Worm (Caenorhabditis elegans) whole organism, L1 larva: ENCODE measurements around the gene F26G1.10.

Source experiments
- C34B4.2 ChIP-seq: sonication (generic microtip); optimal IDR thresholded peaks from 2 replicates; lab custom pipeline; 2017; ENCODE audit warnings: mild to moderate bottlenecking, missing genetic modification characterization, missing compliant biosample characterization
- F16B12.6 ChIP-seq: fragments of 150-350 bp; optimal IDR thresholded peaks from 2 replicates; lab custom pipeline; 2014; ENCODE audit warnings: missing biosample characterization, missing genetic modification characterization
- Y116A8C.19 ChIP-seq: sonication (generic microtip); optimal IDR thresholded peaks from 2 replicates; lab custom pipeline; 2016; ENCODE audit warnings: missing compliant biosample characterization, missing genetic modification characterization, borderline replicate concordance
- ama-1 ChIP-seq: fragments of 150-350 bp; optimal IDR thresholded peaks from 2 replicates; lab custom pipeline; 2014
- blmp-1 ChIP-seq: fragments of 150-350 bp; optimal IDR thresholded peaks from 2 replicates; lab custom pipeline; 2014; ENCODE audit warnings: missing biosample characterization, missing genetic modification characterization
- ceh-88 ChIP-seq: fragments of 200-800 bp; sonication (Bioruptor generic); IDR thresholded peaks from 2 replicates; pipeline ENCODE4 v1.3.6; 2022; ENCODE audit warnings: missing genetic modification characterization, missing compliant biosample characterization
- dsc-1 ChIP-seq: sonication (generic microtip); optimal IDR thresholded peaks from 2 replicates; lab custom pipeline; 2016; ENCODE audit warnings: mild to moderate bottlenecking, missing genetic modification characterization, missing compliant biosample characterization
- efl-1 ChIP-seq, 4 experiments: fragments of 150-350 bp; optimal IDR thresholded peaks in 3 of 4; peaks in 1 of 4; 1 replicate in 1 of 4; 2 replicates in 3 of 4; lab custom pipeline; 2014; ENCODE audit warnings: missing biosample characterization in 2 of 4, missing genetic modification characterization in 2 of 4, missing genetic modification reagents in 2 of 4
- egl-27 ChIP-seq, 2 experiments: fragments of 150-350 bp in 1 of 2; sonication (generic microtip); optimal IDR thresholded peaks; 3 replicates each; lab custom pipeline; 2017 to 2018; ENCODE audit warnings: missing biosample characterization in 2 of 2, missing genetic modification characterization in 2 of 2, missing genetic modification reagents in 2 of 2
- elt-2 ChIP-seq: sonication (generic microtip); optimal IDR thresholded peaks from 2 replicates; lab custom pipeline; 2016; ENCODE audit warnings: missing genetic modification characterization, mild to moderate bottlenecking, inconsistent platforms, missing compliant biosample characterization, missing genetic modification reagents
- hlh-17 ChIP-seq: fragments of 200-800 bp; sonication (Bioruptor generic); optimal IDR thresholded peaks from 2 replicates; lab custom pipeline; 2018; ENCODE audit warnings: missing genetic modification characterization, mild to moderate bottlenecking, missing compliant biosample characterization, moderate library complexity, borderline replicate concordance
- hlh-4 ChIP-seq: sonication (generic microtip); optimal IDR thresholded peaks from 2 replicates; lab custom pipeline; 2016; ENCODE audit warnings: mild to moderate bottlenecking, missing genetic modification characterization, missing compliant biosample characterization
- lin-14 ChIP-seq: fragments of 200-800 bp; sonication (Bioruptor generic); optimal IDR thresholded peaks from 2 replicates; lab custom pipeline; 2018; ENCODE audit warnings: mild to moderate bottlenecking, missing genetic modification characterization, moderate library complexity, missing compliant biosample characterization
- lin-15B ChIP-seq: fragments of 150-350 bp; sonication (generic microtip); optimal IDR thresholded peaks from 3 replicates; lab custom pipeline; 2014; ENCODE audit warnings: missing biosample characterization, missing genetic modification characterization
- lin-35 ChIP-seq, 2 experiments: fragments of 150-350 bp; optimal IDR thresholded peaks; 2 replicates each; lab custom pipeline; 2014; ENCODE audit warnings: missing biosample characterization in 2 of 2, missing genetic modification characterization in 2 of 2, missing genetic modification reagents in 2 of 2
- lin-39 ChIP-seq: fragments of 150-350 bp; optimal IDR thresholded peaks from 2 replicates; lab custom pipeline; 2014; ENCODE audit warnings: missing biosample characterization, missing genetic modification reagents, missing genetic modification characterization
- lsy-2 ChIP-seq, 2 experiments: fragments of 150-350 bp; optimal IDR thresholded peaks; 2 replicates each; lab custom pipeline; 2014; ENCODE audit warnings: missing biosample characterization in 2 of 2, missing genetic modification characterization in 2 of 2
- mab-9 ChIP-seq: fragments of 200-800 bp; sonication (Bioruptor generic); IDR thresholded peaks from 2 replicates; pipeline ENCODE4 v1.3.6; 2022; ENCODE audit warnings: missing genetic modification reagents, missing genetic modification characterization, missing compliant biosample characterization
- nhr-28 ChIP-seq: fragments of 150-350 bp; optimal IDR thresholded peaks from 2 replicates; lab custom pipeline; 2014; ENCODE audit warnings: missing biosample characterization, missing genetic modification characterization
- nhr-47 ChIP-seq: sonication (generic microtip); optimal IDR thresholded peaks from 2 replicates; lab custom pipeline; 2016; ENCODE audit warnings: mild to moderate bottlenecking, missing genetic modification characterization, moderate library complexity, missing compliant biosample characterization
- nhr-71 ChIP-seq: sonication (generic microtip); optimal IDR thresholded peaks from 2 replicates; lab custom pipeline; 2016; ENCODE audit warnings: mild to moderate bottlenecking, missing genetic modification characterization, moderate library complexity, missing compliant biosample characterization
- nhr-76 ChIP-seq: sonication (generic microtip); optimal IDR thresholded peaks from 2 replicates; lab custom pipeline; 2017; ENCODE audit warnings: missing biosample characterization, missing genetic modification characterization
- nhr-77 ChIP-seq: fragments of 150-350 bp; optimal IDR thresholded peaks from 2 replicates; lab custom pipeline; 2014; ENCODE audit warnings: missing biosample characterization, missing genetic modification characterization
- nhr-84 ChIP-seq: sonication (generic microtip); optimal IDR thresholded peaks from 2 replicates; lab custom pipeline; 2017; ENCODE audit warnings: missing biosample characterization, missing genetic modification characterization
- nhr-85 ChIP-seq: sonication (generic microtip); peaks from one replicate; lab custom pipeline; 2016; ENCODE audit warnings: missing genetic modification characterization, inconsistent platforms, missing compliant biosample characterization
- nhr-90 ChIP-seq: sonication (generic microtip); optimal IDR thresholded peaks from 2 replicates; lab custom pipeline; 2016; ENCODE audit warnings: mild to moderate bottlenecking, missing genetic modification characterization, missing compliant biosample characterization; ENCODE audit not compliant: poor library complexity
- pag-3 ChIP-seq: sonication (generic microtip); optimal IDR thresholded peaks from 2 replicates; lab custom pipeline; 2017; ENCODE audit warnings: missing genetic modification characterization, mild to moderate bottlenecking, missing compliant biosample characterization, antibody characterized with exemption, borderline replicate concordance; ENCODE audit not compliant: insufficient read depth
- pax-3 ChIP-seq: fragments of 200-800 bp; sonication (Bioruptor generic); optimal IDR thresholded peaks from 2 replicates; lab custom pipeline; 2018; ENCODE audit warnings: mild to moderate bottlenecking, missing genetic modification characterization, moderate library complexity, missing compliant biosample characterization
- rnt-1 ChIP-seq: sonication (generic microtip); optimal IDR thresholded peaks from 2 replicates; lab custom pipeline; 2016; ENCODE audit warnings: mild to moderate bottlenecking, missing genetic modification characterization, moderate library complexity, missing compliant biosample characterization
- skn-1 ChIP-seq: fragments of 150-350 bp; optimal IDR thresholded peaks from 2 replicates; lab custom pipeline; 2014; ENCODE audit warnings: missing biosample characterization, missing genetic modification characterization
- snu-23 ChIP-seq: sonication (generic microtip); optimal IDR thresholded peaks from 2 replicates; lab custom pipeline; 2016; ENCODE audit warnings: missing genetic modification characterization, missing compliant biosample characterization
- sox-4 ChIP-seq: sonication (generic microtip); optimal IDR thresholded peaks from 2 replicates; lab custom pipeline; 2016; ENCODE audit warnings: missing genetic modification characterization, missing compliant biosample characterization
- swsn-7 ChIP-seq: sonication (generic microtip); optimal IDR thresholded peaks from 2 replicates; lab custom pipeline; 2016; ENCODE audit warnings: missing genetic modification characterization, missing compliant biosample characterization
- zag-1 ChIP-seq: fragments of 150-350 bp; optimal IDR thresholded peaks from 2 replicates; lab custom pipeline; 2014; ENCODE audit warnings: missing biosample characterization, missing genetic modification characterization
- zip-4 ChIP-seq: fragments of 200-800 bp; sonication (Bioruptor generic); optimal IDR thresholded peaks from 2 replicates; lab custom pipeline; 2018; ENCODE audit warnings: mild to moderate bottlenecking, missing genetic modification characterization, moderate library complexity, missing compliant biosample characterization

F26G1.10 gene

ce11 chrII:4729733-4730132 is 44.4 kb upstream of the F26G1.10 start, which contains the start of gene F41C3.7:
TSS of gene F41C3.7 (plus strand) at chrII:4730033.
- TF ChIP-seq lin-39 (no peak), lin-15B (tag; lab: Kevin White, UChicago) (no peak), sox-4 (tag; lab: Kevin White, UChicago) (no peak)

- TF ChIP-seq nhr-90 (tag; lab: Kevin White, UChicago): no peak
- no peak for TF ChIP-seq hlh-4 (tag; lab: Kevin White, UChicago)
- TF ChIP-seq nhr-47 (tag; lab: Kevin White, UChicago): no peak
- TF ChIP-seq blmp-1: peak; percentile 25
- no peak for TF ChIP-seq dsc-1 (tag; lab: Kevin White, UChicago)
- TF ChIP-seq snu-23 (GFP tag; lab: Kevin White, UChicago): no peak
- no peak for TF ChIP-seq skn-1
- TF ChIP-seq C34B4.2: no peak
- TF ChIP-seq, all 84 proteins: peak for 1
Observed at ce11 chrII:4733848-4734247, 40.3 kb upstream of the F26G1.10 start, which contains the start of gene F41C3.11. TSS of gene F41C3.11 (minus strand) at chrII:4733948.

- no peak for TF ChIP-seq nhr-76 (tag; lab: Kevin White, UChicago)
- peak; percentile 65 for TF ChIP-seq lin-14 (GFP tag; lab: Kevin White, UChicago)
- TF ChIP-seq hlh-17 (GFP tag; lab: Kevin White, UChicago): no peak
- TF ChIP-seq nhr-28 (tag; lab: Kevin White, UChicago): no peak
- TF ChIP-seq nhr-77 (tag; lab: Kevin White, UChicago): no peak
- TF ChIP-seq ceh-88 (GFP tag; lab: Robert Waterston, UW): no peak
- TF ChIP-seq lin-35 (GFP tag; optimal IDR thresholded peaks at IDR 0.05; lab: Kevin White, UChicago): no peak
- TF ChIP-seq nhr-85: peak; percentile 54
- no peak for TF ChIP-seq mab-9 (GFP tag; lab: Robert Waterston, UW)
- TF ChIP-seq Y116A8C.19: no peak
- no peak for TF ChIP-seq lin-39
- TF ChIP-seq lsy-2 (tag; optimal IDR thresholded peaks at IDR 0.05; lab: Kevin White, UChicago): peak in 1 of 2 experiments; percentile 11
- peak; percentile 100 for TF ChIP-seq blmp-1
- TF ChIP-seq nhr-71 (tag; lab: Kevin White, UChicago): no peak
- no peak for TF ChIP-seq zag-1 (tag; lab: Kevin White, UChicago)
- TF ChIP-seq elt-2: no peak
- TF ChIP-seq ama-1 (lab: Kevin White, UChicago): no peak
- TF ChIP-seq pax-3 (tag; lab: Kevin White, UChicago): no peak
- TF ChIP-seq nhr-84: no peak
- no peak for TF ChIP-seq egl-27 (tag; optimal IDR thresholded peaks at IDR 0.05; lab: Kevin White, UChicago)
- TF ChIP-seq zip-4: no peak
Observed at ce11 chrII:4734477-4734876, 39.7 kb upstream of the F26G1.10 start.

- TF ChIP-seq nhr-71 (tag; lab: Kevin White, UChicago) (peak; percentile 65), elt-2 (no peak), lsy-2 (tag; optimal IDR thresholded peaks at IDR 0.05; lab: Kevin White, UChicago) (peak; percentile 19 to 20), lin-14 (GFP tag; lab: Kevin White, UChicago) (peak; percentile 60), F16B12.6 (no peak), efl-1 (optimal IDR thresholded peaks at IDR 0.05; lab: Kevin White, UChicago) (peak in 1 of 2 experiments; percentile 12), efl-1 (GFP tag; optimal IDR thresholded peaks at IDR 0.05 in 1 of 2; lab: Kevin White, UChicago) (peak in 1 of 2 experiments; percentile 82), pag-3 (tag; lab: Kevin White, UChicago) (peak; percentile 58), rnt-1 (peak; percentile 38), snu-23 (GFP tag; lab: Kevin White, UChicago) (peak; percentile 19)
- TF ChIP-seq, all 84 proteins: peak for 7
Observed at ce11 chrII:4736585-4736984, 37.6 kb upstream of the F26G1.10 start.

- TF ChIP-seq rnt-1 (peak; percentile 8), swsn-7 (tag; lab: Kevin White, UChicago) (no peak), pag-3 (tag; lab: Kevin White, UChicago) (no peak), nhr-85 (no peak)
- TF ChIP-seq, all 84 proteins: peak for 1
Observed at ce11 chrII:4737348-4737747, 36.8 kb upstream of the F26G1.10 start, which contains the start of gene ctsa-1.1. TSS of gene ctsa-1.1 (plus strand) at chrII:4737648.
